Worm (Caenorhabditis elegans) whole organism, young adult: Measurements from ENCODE around the gene M03B6.5.

Experiments
- B0035.1 ChIP-seq: sonication (generic microtip); optimal IDR thresholded peaks from 2 replicates; lab custom pipeline; 2016; ENCODE audit warnings: missing genetic modification characterization, mild to moderate bottlenecking, missing compliant biosample characterization, missing genotype, missing genetic modification reagents
- F10E7.11 ChIP-seq: sonication (generic microtip); optimal IDR thresholded peaks from 2 replicates; lab custom pipeline; 2017; ENCODE audit warnings: mild to moderate bottlenecking, missing genetic modification characterization, moderate library complexity, missing compliant biosample characterization
- F22D6.2 ChIP-seq: sonication (generic microtip); optimal IDR thresholded peaks from 2 replicates; lab custom pipeline; 2016; ENCODE audit warnings: mild to moderate bottlenecking, missing genetic modification characterization, missing compliant biosample characterization
- T07F8.4 ChIP-seq: sonication (generic microtip); optimal IDR thresholded peaks from 2 replicates; lab custom pipeline; 2016; ENCODE audit warnings: mild to moderate bottlenecking, missing genetic modification characterization, moderate library complexity, missing compliant biosample characterization
- T26A5.8 ChIP-seq: sonication (generic microtip); optimal IDR thresholded peaks from 2 replicates; lab custom pipeline; 2016; ENCODE audit warnings: missing genetic modification characterization, missing compliant biosample characterization
- Y53G8AR.9 ChIP-seq: fragments of 200-800 bp; sonication (Bioruptor generic); conservative IDR thresholded peaks from 2 replicates; pipeline ENCODE4 v1.3.6; 2022; ENCODE audit warnings: missing genetic modification reagents, missing genetic modification characterization, missing compliant biosample characterization
- Y79H2A.3 ChIP-seq: fragments of 200-800 bp; sonication (Bioruptor generic); conservative IDR thresholded peaks from 2 replicates; pipeline ENCODE4 v1.3.6; 2022; ENCODE audit warnings: missing genetic modification reagents, missing genetic modification characterization, missing compliant biosample characterization
- ZK185.1 ChIP-seq: sonication (generic microtip); optimal IDR thresholded peaks from 2 replicates; lab custom pipeline; 2016; ENCODE audit warnings: mild to moderate bottlenecking, missing genetic modification characterization, missing compliant biosample characterization; ENCODE audit not compliant: poor library complexity, severe bottlenecking
- ama-1 ChIP-seq, 3 experiments: fragments of 150-350 bp in 1 of 3; sonication (generic microtip) in 2 of 3; optimal IDR thresholded peaks; 2 replicates each; lab custom pipeline; 2014 to 2018; ENCODE audit warnings: missing biosample characterization in 2 of 3, missing genetic modification characterization in 2 of 3, missing genetic modification reagents in 2 of 3
- attf-5 ChIP-seq: fragments of 200-800 bp; sonication (Bioruptor generic); optimal IDR thresholded peaks from 2 replicates; lab custom pipeline; 2018; ENCODE audit warnings: mild to moderate bottlenecking, missing genetic modification characterization, missing compliant biosample characterization
- bed-1 ChIP-seq: fragments of 200-800 bp; sonication (Bioruptor generic); IDR thresholded peaks from 2 replicates; pipeline ENCODE4 v1.3.6; 2022; ENCODE audit warnings: missing genetic modification reagents, missing genetic modification characterization, missing compliant biosample characterization
- ceh-100 ChIP-seq: fragments of 200-800 bp; sonication (Bioruptor generic); IDR thresholded peaks from 2 replicates; pipeline ENCODE4 v1.3.6; 2022; ENCODE audit warnings: missing genetic modification reagents, missing genetic modification characterization, missing compliant biosample characterization
- ceh-27 ChIP-seq: fragments of 200-800 bp; sonication (Bioruptor generic); optimal IDR thresholded peaks from 2 replicates; lab custom pipeline; 2018; ENCODE audit warnings: mild to moderate bottlenecking, missing genetic modification characterization, moderate library complexity, missing compliant biosample characterization
- ceh-40 ChIP-seq: fragments of 200-800 bp; sonication (Bioruptor generic); IDR thresholded peaks from 2 replicates; pipeline ENCODE4 v1.3.6; 2022; ENCODE audit warnings: missing genetic modification characterization, missing compliant biosample characterization
- ceh-58 ChIP-seq: fragments of 200-800 bp; sonication (Bioruptor generic); IDR thresholded peaks from 2 replicates; pipeline ENCODE4 v1.3.6; 2022; ENCODE audit warnings: missing genetic modification characterization, missing compliant biosample characterization
- ceh-79 ChIP-seq: sonication (generic microtip); optimal IDR thresholded peaks from 2 replicates; lab custom pipeline; 2017; ENCODE audit warnings: mild to moderate bottlenecking, missing genetic modification characterization, missing compliant biosample characterization
- egl-18 ChIP-seq: fragments of 200-800 bp; sonication (Bioruptor generic); IDR thresholded peaks from 2 replicates; pipeline ENCODE4 v1.3.6; 2022; ENCODE audit warnings: missing genetic modification reagents, missing genetic modification characterization, missing compliant biosample characterization
- ekl-4 ChIP-seq: fragments of 200-800 bp; sonication (Bioruptor generic); IDR thresholded peaks from 2 replicates; pipeline ENCODE4 v1.3.6; 2022; ENCODE audit warnings: missing genetic modification reagents, missing genetic modification characterization, missing compliant biosample characterization
- him-1 ChIP-seq: sonication (generic microtip); optimal IDR thresholded peaks from 2 replicates; lab custom pipeline; 2016; ENCODE audit warnings: missing genotype, missing genetic modification reagents, missing genetic modification characterization, missing compliant biosample characterization
- hmg-20 ChIP-seq: fragments of 200-800 bp; sonication (Bioruptor generic); IDR thresholded peaks from 2 replicates; pipeline ENCODE4 v1.3.6; 2022; ENCODE audit warnings: missing genetic modification reagents, missing genetic modification characterization, missing compliant biosample characterization
- let-607 ChIP-seq, 2 experiments: fragments of 200-800 bp in 1 of 2; sonication (Bioruptor generic) in 1 of 2; sonication (generic microtip) in 1 of 2; optimal IDR thresholded peaks; 2 replicates each; lab custom pipeline; 2016 to 2018; ENCODE audit warnings: mild to moderate bottlenecking in 2 of 2, missing compliant biosample characterization in 2 of 2, missing genetic modification characterization in 2 of 2, moderate library complexity in 2 of 2, missing genotype in 1 of 2
- lin-26 ChIP-seq: fragments of 200-800 bp; sonication (Bioruptor generic); IDR thresholded peaks from 2 replicates; pipeline ENCODE4 v1.3.6; 2022; ENCODE audit warnings: missing genetic modification reagents, missing genetic modification characterization, missing compliant biosample characterization
- lin-35 ChIP-seq, 3 experiments: fragments of 150-350 bp in 2 of 3; sonication (generic microtip) in 1 of 3; optimal IDR thresholded peaks; 2 replicates each; lab custom pipeline; 2014 to 2018; ENCODE audit warnings: missing biosample characterization in 3 of 3, missing genetic modification characterization in 3 of 3, missing genetic modification reagents in 3 of 3
- lir-1 ChIP-seq: fragments of 200-800 bp; sonication (Bioruptor generic); conservative IDR thresholded peaks from 2 replicates; pipeline ENCODE4 v1.3.6; 2022; ENCODE audit warnings: missing genetic modification reagents, missing genetic modification characterization, missing compliant biosample characterization
- lsy-27 ChIP-seq: sonication (generic microtip); optimal IDR thresholded peaks from 2 replicates; lab custom pipeline; 2017; ENCODE audit warnings: missing genetic modification characterization, mild to moderate bottlenecking, missing compliant biosample characterization, antibody characterized with exemption, missing genotype, borderline replicate concordance; ENCODE audit not compliant: insufficient read depth
- madf-10 ChIP-seq: sonication (generic microtip); optimal IDR thresholded peaks from 2 replicates; lab custom pipeline; 2016; ENCODE audit warnings: mild to moderate bottlenecking, missing genetic modification characterization, missing compliant biosample characterization
- madf-6 ChIP-seq: fragments of 200-800 bp; sonication (Bioruptor generic); IDR thresholded peaks from 2 replicates; pipeline ENCODE4 v1.3.6; 2022; ENCODE audit warnings: missing genetic modification reagents, missing genetic modification characterization, missing compliant biosample characterization
- mcd-1 ChIP-seq: fragments of 200-800 bp; sonication (Bioruptor generic); IDR thresholded peaks from 2 replicates; pipeline ENCODE4 v1.3.6; 2022; ENCODE audit warnings: missing genetic modification reagents, missing genetic modification characterization, missing compliant biosample characterization
- nfya-1 ChIP-seq: sonication (generic microtip); optimal IDR thresholded peaks from 2 replicates; lab custom pipeline; 2017; ENCODE audit warnings: antibody characterized with exemption, missing compliant biosample characterization, missing genetic modification characterization, borderline replicate concordance; ENCODE audit not compliant: insufficient read depth
- nhr-27 ChIP-seq: fragments of 200-800 bp; sonication (Bioruptor generic); optimal IDR thresholded peaks from 2 replicates; lab custom pipeline; 2018; ENCODE audit warnings: mild to moderate bottlenecking, missing genetic modification characterization, moderate library complexity, missing compliant biosample characterization
- rec-8 ChIP-seq, 2 experiments: sonication (generic microtip); optimal IDR thresholded peaks; 2 replicates each; lab custom pipeline; 2016; ENCODE audit warnings: mild to moderate bottlenecking in 2 of 2, missing genetic modification characterization in 2 of 2, missing genetic modification reagents in 2 of 2, missing genotype in 2 of 2, missing biosample characterization in 1 of 2, missing compliant biosample characterization in 1 of 2, moderate library complexity in 1 of 2
- repo-1 ChIP-seq: sonication (generic microtip); optimal IDR thresholded peaks from 2 replicates; lab custom pipeline; 2017; ENCODE audit warnings: mild to moderate bottlenecking, missing genetic modification characterization, missing compliant biosample characterization
- unc-130 ChIP-seq: sonication (generic microtip); optimal IDR thresholded peaks from 2 replicates; lab custom pipeline; 2016; ENCODE audit warnings: missing genetic modification reagents, missing genetic modification characterization, missing compliant biosample characterization
- unc-62 ChIP-seq: fragments of 150-350 bp; optimal IDR thresholded peaks from 2 replicates; lab custom pipeline; 2014; ENCODE audit warnings: missing biosample characterization, missing genetic modification reagents, missing genetic modification characterization

The M03B6.5 gene

DNA sequence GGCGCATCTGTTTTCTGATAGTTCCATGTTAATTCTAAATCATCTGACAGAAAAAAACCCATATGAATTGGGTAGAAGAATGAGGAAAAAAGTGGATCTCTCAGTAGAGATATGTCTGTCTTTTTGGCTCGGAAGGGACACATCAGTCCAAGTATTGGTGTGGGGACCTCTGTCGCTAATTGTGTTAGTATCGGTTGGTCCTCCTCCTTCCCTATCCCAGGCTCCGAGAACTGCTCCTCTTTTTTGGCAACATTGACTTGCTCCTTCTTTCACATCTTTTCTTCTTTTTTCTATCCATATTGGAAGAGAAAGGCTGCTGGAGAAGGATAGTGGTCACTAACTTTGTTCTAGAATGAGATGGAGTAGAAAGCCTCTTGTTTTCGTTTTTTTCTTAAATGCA, 32.1 kb downstream of the M03B6.5 start:
- no peak for TF ChIP-seq B0035.1 (tag; lab: Kevin White, UChicago)
- no peak for TF ChIP-seq lin-26 (GFP tag; lab: Robert Waterston, UW)
- no peak for TF ChIP-seq nhr-27 (tag; lab: Kevin White, UChicago)
- no peak for TF ChIP-seq F10E7.11 (tag; lab: Kevin White, UChicago)
- no peak for TF ChIP-seq ama-1 (optimal IDR thresholded peaks at IDR 0.05; lab: Kevin White, UChicago)
- no peak for TF ChIP-seq ama-1 (GFP tag; optimal IDR thresholded peaks at IDR 0.05; lab: Kevin White, UChicago)
- TF ChIP-seq T07F8.4 (tag; lab: Kevin White, UChicago) = no peak
- TF ChIP-seq ZK185.1 (tag; lab: Kevin White, UChicago) = no peak
- TF ChIP-seq unc-130 (GFP tag; lab: Kevin White, UChicago) = no peak
- no peak for TF ChIP-seq lin-35 (GFP tag; optimal IDR thresholded peaks at IDR 0.05; lab: Kevin White, UChicago)
- no peak for TF ChIP-seq mcd-1 (GFP tag; lab: Robert Waterston, UW)
- TF ChIP-seq rec-8 (tag; optimal IDR thresholded peaks at IDR 0.05; lab: Kevin White, UChicago) = no peak
- no peak for TF ChIP-seq T26A5.8 (tag; lab: Kevin White, UChicago)
- TF ChIP-seq attf-5 = no peak
- TF ChIP-seq let-607 (tag; optimal IDR thresholded peaks at IDR 0.05; lab: Kevin White, UChicago) = no peak
- no peak for TF ChIP-seq him-1 (tag; lab: Kevin White, UChicago)
- TF ChIP-seq ceh-40 (GFP tag; lab: Robert Waterston, UW) = no peak

DNA sequence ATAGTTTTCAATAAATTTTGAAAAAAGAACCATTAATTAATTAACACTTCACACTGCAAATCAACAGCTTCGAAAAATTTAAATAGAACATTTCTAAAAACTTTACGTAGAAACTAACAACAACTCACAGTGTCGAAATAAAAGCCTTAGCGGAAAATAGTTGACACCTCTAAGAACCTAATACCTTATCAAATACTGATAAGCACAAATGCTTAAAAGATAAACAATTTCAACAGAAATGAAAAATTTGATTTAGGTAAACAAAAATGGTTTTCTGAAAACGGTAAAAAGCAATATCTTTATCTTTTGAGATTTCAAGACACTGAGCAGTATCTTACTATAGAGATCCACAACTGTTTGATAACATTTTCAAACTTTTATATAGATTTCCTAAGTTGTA, 33.1 kb downstream of the M03B6.5 start:
- TF ChIP-seq egl-18 (GFP tag; lab: Robert Waterston, UW) (no peak), Y79H2A.3 (GFP tag; lab: Robert Waterston, UW) (no peak), bed-1 (GFP tag; lab: Robert Waterston, UW) (no peak), repo-1 (no peak), nfya-1 (tag; lab: Kevin White, UChicago) (no peak), ceh-100 (GFP tag; lab: Robert Waterston, UW) (no peak), lir-1 (GFP tag; lab: Robert Waterston, UW) (no peak), madf-6 (GFP tag; lab: Robert Waterston, UW) (no peak), F22D6.2 (tag; lab: Kevin White, UChicago) (no peak), hmg-20 (GFP tag; lab: Robert Waterston, UW) (no peak), lsy-27 (tag; lab: Kevin White, UChicago) (no peak), ekl-4 (no peak), unc-62 (GFP tag; lab: Kevin White, UChicago) (no peak), B0035.1 (tag; lab: Kevin White, UChicago) (no peak), ceh-79 (tag; lab: Kevin White, UChicago) (no peak)
- TF ChIP-seq, all 124 proteins: peak for 0

DNA sequence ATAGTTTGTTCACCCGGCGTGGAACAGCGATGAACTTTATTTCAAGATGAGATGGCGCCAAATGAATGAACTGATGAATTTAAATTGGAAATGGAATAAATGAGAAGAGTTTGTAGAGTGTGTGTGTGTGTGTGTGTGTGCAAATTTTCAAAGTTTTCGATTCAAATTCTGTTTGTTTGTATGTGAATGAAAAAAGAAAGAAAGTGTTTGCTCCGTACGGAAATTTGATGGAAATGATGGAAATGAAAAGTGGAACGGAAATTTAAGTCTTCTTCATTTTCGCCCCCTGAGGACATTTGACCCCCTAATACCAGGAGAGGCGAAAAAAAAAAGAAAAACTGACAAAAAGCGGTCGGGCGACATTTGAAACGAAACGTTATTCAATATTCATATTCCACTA, 34.3 kb downstream of the M03B6.5 start:
- TF ChIP-seq Y53G8AR.9 (no peak), ceh-27 (GFP tag; lab: Kevin White, UChicago) (no peak), ceh-58 (GFP tag; lab: Robert Waterston, UW) (no peak), madf-10 (no peak)
